Worm (Caenorhabditis elegans) whole organism, L1 larva: ENCODE measurements around the gene F32D8.11.
A peak's percentile ranks its signal among the peaks of the same experiment; 100 is the strongest.

ENCODE experiments used
- C04F5.9 ChIP-seq: sonication (generic microtip); optimal IDR thresholded peaks from 2 replicates; lab custom pipeline; 2016; ENCODE audit warnings: missing genetic modification characterization, missing compliant biosample characterization
- C34B4.2 ChIP-seq: sonication (generic microtip); optimal IDR thresholded peaks from 2 replicates; lab custom pipeline; 2017; ENCODE audit warnings: mild to moderate bottlenecking, missing genetic modification characterization, missing compliant biosample characterization
- F16B12.6 ChIP-seq: fragments of 150-350 bp; optimal IDR thresholded peaks from 2 replicates; lab custom pipeline; 2014; ENCODE audit warnings: missing biosample characterization, missing genetic modification characterization
- aly-2 ChIP-seq: fragments of 150-350 bp; optimal IDR thresholded peaks from 2 replicates; lab custom pipeline; 2014; ENCODE audit warnings: missing biosample characterization, missing genetic modification characterization
- blmp-1 ChIP-seq: fragments of 150-350 bp; optimal IDR thresholded peaks from 2 replicates; lab custom pipeline; 2014; ENCODE audit warnings: missing biosample characterization, missing genetic modification characterization
- ceh-63 ChIP-seq: fragments of 200-800 bp; sonication (Bioruptor generic); optimal IDR thresholded peaks from 2 replicates; lab custom pipeline; 2018; ENCODE audit warnings: mild to moderate bottlenecking, missing genetic modification characterization, missing compliant biosample characterization
- ceh-82 ChIP-seq, 3 experiments: fragments of 150-350 bp in 1 of 3; sonication (generic microtip) in 2 of 3; optimal IDR thresholded peaks; 2 replicates each; lab custom pipeline; 2014 to 2017; ENCODE audit warnings: missing biosample characterization in 3 of 3, missing genetic modification characterization in 3 of 3
- ceh-88 ChIP-seq: fragments of 200-800 bp; sonication (Bioruptor generic); IDR thresholded peaks from 2 replicates; pipeline ENCODE4 v1.3.6; 2022; ENCODE audit warnings: missing genetic modification characterization, missing compliant biosample characterization
- ceh-90 ChIP-seq: sonication (generic microtip); optimal IDR thresholded peaks from 2 replicates; lab custom pipeline; 2016; ENCODE audit warnings: missing genetic modification characterization, missing compliant biosample characterization
- dsc-1 ChIP-seq: sonication (generic microtip); optimal IDR thresholded peaks from 2 replicates; lab custom pipeline; 2016; ENCODE audit warnings: mild to moderate bottlenecking, missing genetic modification characterization, missing compliant biosample characterization
- efl-1 ChIP-seq, 4 experiments: fragments of 150-350 bp; optimal IDR thresholded peaks in 3 of 4; peaks in 1 of 4; 1 replicate in 1 of 4; 2 replicates in 3 of 4; lab custom pipeline; 2014; ENCODE audit warnings: missing biosample characterization in 2 of 4, missing genetic modification characterization in 2 of 4, missing genetic modification reagents in 2 of 4
- egl-13 ChIP-seq: sonication (generic microtip); optimal IDR thresholded peaks from 2 replicates; lab custom pipeline; 2016; ENCODE audit warnings: missing genotype, missing genetic modification reagents, missing genetic modification characterization, missing compliant biosample characterization
- egl-27 ChIP-seq, 2 experiments: fragments of 150-350 bp in 1 of 2; sonication (generic microtip); optimal IDR thresholded peaks; 3 replicates each; lab custom pipeline; 2017 to 2018; ENCODE audit warnings: missing biosample characterization in 2 of 2, missing genetic modification characterization in 2 of 2, missing genetic modification reagents in 2 of 2
- elt-2 ChIP-seq: sonication (generic microtip); optimal IDR thresholded peaks from 2 replicates; lab custom pipeline; 2016; ENCODE audit warnings: missing genetic modification characterization, mild to moderate bottlenecking, inconsistent platforms, missing compliant biosample characterization, missing genetic modification reagents
- ets-5 ChIP-seq: fragments of 200-800 bp; sonication (Bioruptor generic); IDR thresholded peaks from 2 replicates; pipeline ENCODE4 v1.3.6; 2022; ENCODE audit warnings: missing genetic modification characterization, missing compliant biosample characterization
- fkh-8 ChIP-seq: sonication (generic microtip); optimal IDR thresholded peaks from 2 replicates; lab custom pipeline; 2016; ENCODE audit warnings: mild to moderate bottlenecking, missing genetic modification characterization, missing compliant biosample characterization
- fos-1 ChIP-seq: fragments of 150-350 bp; optimal IDR thresholded peaks from 2 replicates; lab custom pipeline; 2014; ENCODE audit warnings: missing biosample characterization, missing genetic modification characterization
- hlh-17 ChIP-seq: fragments of 200-800 bp; sonication (Bioruptor generic); optimal IDR thresholded peaks from 2 replicates; lab custom pipeline; 2018; ENCODE audit warnings: missing genetic modification characterization, mild to moderate bottlenecking, missing compliant biosample characterization, moderate library complexity, borderline replicate concordance
- isw-1 ChIP-seq: fragments of 200-800 bp; sonication (Bioruptor generic); IDR thresholded peaks from 2 replicates; pipeline ENCODE4 v1.3.6; 2022; ENCODE audit warnings: missing genetic modification characterization, missing compliant biosample characterization
- lin-13 ChIP-seq: fragments of 150-350 bp; optimal IDR thresholded peaks from 2 replicates; lab custom pipeline; 2014; ENCODE audit warnings: missing biosample characterization, missing genetic modification reagents, missing genetic modification characterization
- lin-14 ChIP-seq: fragments of 200-800 bp; sonication (Bioruptor generic); optimal IDR thresholded peaks from 2 replicates; lab custom pipeline; 2018; ENCODE audit warnings: mild to moderate bottlenecking, missing genetic modification characterization, moderate library complexity, missing compliant biosample characterization
- lin-35 ChIP-seq, 2 experiments: fragments of 150-350 bp; optimal IDR thresholded peaks; 2 replicates each; lab custom pipeline; 2014; ENCODE audit warnings: missing biosample characterization in 2 of 2, missing genetic modification characterization in 2 of 2, missing genetic modification reagents in 2 of 2
- lin-39 ChIP-seq: fragments of 150-350 bp; optimal IDR thresholded peaks from 2 replicates; lab custom pipeline; 2014; ENCODE audit warnings: missing biosample characterization, missing genetic modification reagents, missing genetic modification characterization
- lsy-2 ChIP-seq, 2 experiments: fragments of 150-350 bp; optimal IDR thresholded peaks; 2 replicates each; lab custom pipeline; 2014; ENCODE audit warnings: missing biosample characterization in 2 of 2, missing genetic modification characterization in 2 of 2
- mdl-1 ChIP-seq, 2 experiments: fragments of 150-350 bp; optimal IDR thresholded peaks; 2 replicates each; lab custom pipeline; 2014 to 2017; ENCODE audit warnings: missing biosample characterization in 2 of 2, missing genetic modification characterization in 2 of 2, inconsistent platforms in 1 of 2
- mef-2 ChIP-seq: fragments of 150-350 bp; optimal IDR thresholded peaks from 2 replicates; lab custom pipeline; 2014; ENCODE audit warnings: missing biosample characterization, missing genetic modification characterization
- mep-1 ChIP-seq: fragments of 150-350 bp; optimal IDR thresholded peaks from 2 replicates; lab custom pipeline; 2014; ENCODE audit warnings: missing biosample characterization, missing genetic modification characterization
- nhr-11 ChIP-seq: fragments of 150-350 bp; optimal IDR thresholded peaks from 2 replicates; lab custom pipeline; 2014; ENCODE audit warnings: missing biosample characterization, missing genetic modification characterization
- nhr-20 ChIP-seq: sonication (generic microtip); optimal IDR thresholded peaks from 2 replicates; lab custom pipeline; 2016; ENCODE audit warnings: mild to moderate bottlenecking, missing genetic modification characterization, missing compliant biosample characterization
- nhr-237 ChIP-seq: fragments of 150-350 bp; optimal IDR thresholded peaks from 2 replicates; lab custom pipeline; 2014; ENCODE audit warnings: missing biosample characterization, missing genetic modification characterization
- nhr-47 ChIP-seq: sonication (generic microtip); optimal IDR thresholded peaks from 2 replicates; lab custom pipeline; 2016; ENCODE audit warnings: mild to moderate bottlenecking, missing genetic modification characterization, moderate library complexity, missing compliant biosample characterization
- nhr-71 ChIP-seq: sonication (generic microtip); optimal IDR thresholded peaks from 2 replicates; lab custom pipeline; 2016; ENCODE audit warnings: mild to moderate bottlenecking, missing genetic modification characterization, moderate library complexity, missing compliant biosample characterization
- nhr-84 ChIP-seq: sonication (generic microtip); optimal IDR thresholded peaks from 2 replicates; lab custom pipeline; 2017; ENCODE audit warnings: missing biosample characterization, missing genetic modification characterization
- nhr-85 ChIP-seq: sonication (generic microtip); peaks from one replicate; lab custom pipeline; 2016; ENCODE audit warnings: missing genetic modification characterization, inconsistent platforms, missing compliant biosample characterization
- pax-3 ChIP-seq: fragments of 200-800 bp; sonication (Bioruptor generic); optimal IDR thresholded peaks from 2 replicates; lab custom pipeline; 2018; ENCODE audit warnings: mild to moderate bottlenecking, missing genetic modification characterization, moderate library complexity, missing compliant biosample characterization
- skn-1 ChIP-seq: fragments of 150-350 bp; optimal IDR thresholded peaks from 2 replicates; lab custom pipeline; 2014; ENCODE audit warnings: missing biosample characterization, missing genetic modification characterization
- snu-23 ChIP-seq: sonication (generic microtip); optimal IDR thresholded peaks from 2 replicates; lab custom pipeline; 2016; ENCODE audit warnings: missing genetic modification characterization, missing compliant biosample characterization
- sox-4 ChIP-seq: sonication (generic microtip); optimal IDR thresholded peaks from 2 replicates; lab custom pipeline; 2016; ENCODE audit warnings: missing genetic modification characterization, missing compliant biosample characterization
- sptf-1 ChIP-seq: fragments of 150-350 bp; optimal IDR thresholded peaks from 2 replicates; lab custom pipeline; 2014; ENCODE audit warnings: missing biosample characterization, missing genetic modification characterization
- unc-86 ChIP-seq: sonication (generic microtip); optimal IDR thresholded peaks from 2 replicates; lab custom pipeline; 2016; ENCODE audit warnings: missing genetic modification characterization, missing compliant biosample characterization
- vab-15 ChIP-seq: sonication (generic microtip); optimal IDR thresholded peaks from 2 replicates; lab custom pipeline; 2017; ENCODE audit warnings: missing genotype, mild to moderate bottlenecking, missing genetic modification characterization, missing compliant biosample characterization
- zag-1 ChIP-seq: fragments of 150-350 bp; optimal IDR thresholded peaks from 2 replicates; lab custom pipeline; 2014; ENCODE audit warnings: missing biosample characterization, missing genetic modification characterization
- ztf-11 ChIP-seq, 2 experiments: sonication (generic microtip); optimal IDR thresholded peaks; 2 replicates each; lab custom pipeline; 2016 to 2017; ENCODE audit warnings: missing genetic modification characterization in 2 of 2, missing biosample characterization in 1 of 2, missing compliant biosample characterization in 1 of 2

F32D8.11 gene

DNA sequence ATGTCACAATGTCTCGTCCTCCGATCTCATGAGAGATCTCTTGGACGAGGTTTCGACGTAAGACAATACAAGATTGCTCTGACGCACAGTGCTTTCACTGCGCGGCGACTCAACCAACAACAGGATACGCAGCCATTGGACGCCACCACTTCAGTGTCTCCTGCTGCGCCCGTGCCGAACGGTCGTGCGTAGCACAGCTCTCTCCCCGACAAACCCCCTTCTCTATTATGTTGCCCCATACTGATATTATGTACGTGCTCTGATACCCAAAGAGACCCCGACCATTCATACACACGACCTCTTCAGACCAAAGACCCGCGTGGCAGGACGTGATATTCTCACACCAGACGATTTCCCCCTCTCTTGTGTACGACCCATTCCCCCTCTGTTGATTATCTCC lies 22.6 kb downstream of the F32D8.11 start:
- TF ChIP-seq ceh-88 (GFP tag; lab: Robert Waterston, UW) (0 out of 2 replicates have a peak, but pooled peaks have one; percentile 11), ets-5 (GFP tag; lab: Robert Waterston, UW) (peak; percentile 94; the same call in 1 of the 2 replicates)

- TF ChIP-seq unc-86 (tag; lab: Kevin White, UChicago) (no peak), sptf-1 (tag; lab: Kevin White, UChicago) (no peak), fos-1 (tag; lab: Kevin White, UChicago) (no peak), fkh-8 (no peak), vab-15 (tag; lab: Kevin White, UChicago) (no peak), nhr-237 (no peak), elt-2 (no peak), nhr-47 (tag; lab: Kevin White, UChicago) (no peak), snu-23 (GFP tag; lab: Kevin White, UChicago) (no peak), lin-13 (no peak), nhr-84 (no peak), ceh-90 (tag; lab: Kevin White, UChicago) (no peak), mef-2 (tag; lab: Kevin White, UChicago) (no peak), lin-14 (GFP tag; lab: Kevin White, UChicago) (no peak), ztf-11 (tag; optimal IDR thresholded peaks at IDR 0.05; lab: Kevin White, UChicago) (no peak), lin-39 (no peak), dsc-1 (tag; lab: Kevin White, UChicago) (no peak), mep-1 (tag; lab: Kevin White, UChicago) (no peak)
Measured at ce11 chrV:10865599-10865998, 23.3 kb downstream of the F32D8.11 start, which contains the start of gene saeg-1. saeg-1 (minus strand) TSS chrV:10865699.

DNA sequence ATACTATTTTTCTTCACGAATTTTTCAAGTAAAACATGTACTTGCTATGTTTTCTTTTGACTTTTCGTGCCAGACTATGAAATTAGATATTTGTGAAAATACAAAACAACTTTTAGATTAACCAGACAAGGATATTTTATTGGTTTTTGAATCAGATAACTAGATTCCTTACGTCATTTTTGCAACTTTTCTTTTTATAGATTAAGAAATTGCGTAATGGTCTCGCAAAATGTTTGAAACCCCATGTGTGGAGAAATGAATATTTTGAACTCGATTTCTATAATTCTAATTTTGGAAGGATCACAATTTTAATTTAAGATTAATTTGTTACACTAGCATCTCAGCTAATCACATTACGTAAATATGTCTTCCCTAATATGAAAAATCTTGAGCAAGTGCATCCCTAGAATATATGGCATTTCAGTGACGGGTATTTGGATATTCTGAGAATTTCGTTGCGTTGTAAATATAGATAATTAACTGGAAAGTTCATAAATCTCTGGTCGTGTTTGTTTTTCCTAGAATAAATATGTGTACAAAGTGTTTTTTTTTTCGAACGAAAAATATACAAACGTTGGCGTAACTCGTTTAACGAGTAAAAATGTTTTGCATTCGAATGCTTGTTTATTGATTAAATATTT lies 26.4 kb downstream of the F32D8.11 start:
- TF ChIP-seq nhr-47 (tag; lab: Kevin White, UChicago), result peak; percentile 76
- peak; percentile 99 for TF ChIP-seq dsc-1 (tag; lab: Kevin White, UChicago)
- peak; percentile 81 for TF ChIP-seq fkh-8
- peak; percentile 1 for TF ChIP-seq nhr-20
- peak; percentile 9 for TF ChIP-seq nhr-11 (tag; lab: Kevin White, UChicago)
- TF ChIP-seq C04F5.9 (tag; lab: Kevin White, UChicago), result no peak
- no peak for TF ChIP-seq nhr-237
- TF ChIP-seq pax-3 (tag; lab: Kevin White, UChicago), result peak; percentile 75
- TF ChIP-seq egl-13 (tag; lab: Kevin White, UChicago), result peak; percentile 70
- peak; percentile 40 for TF ChIP-seq lin-14 (GFP tag; lab: Kevin White, UChicago)
- no peak for TF ChIP-seq zag-1
- TF ChIP-seq ceh-63 (GFP tag; lab: Kevin White, UChicago), result no peak
- TF ChIP-seq skn-1, result no peak
- TF ChIP-seq sox-4 (tag; lab: Kevin White, UChicago), result peak; percentile 27
- TF ChIP-seq lin-13, result no peak
- TF ChIP-seq nhr-71 (tag; lab: Kevin White, UChicago), result peak; percentile 71

- TF ChIP-seq C34B4.2 (tag; lab: Kevin White, UChicago) (no peak), nhr-85 (peak; percentile 73), fkh-8 (peak; percentile 2), unc-86 (tag; lab: Kevin White, UChicago) (no peak), blmp-1 (tag; lab: Kevin White, UChicago) (peak; percentile 81), nhr-20 (peak; percentile 38), snu-23 (GFP tag; lab: Kevin White, UChicago) (peak; percentile 50), ceh-82 (tag; optimal IDR thresholded peaks at IDR 0.05; lab: Kevin White, UChicago) (peak in 1 of 3 experiments; percentile 29), elt-2 (no peak), lin-35 (GFP tag; optimal IDR thresholded peaks at IDR 0.05; lab: Kevin White, UChicago) (peak; percentile 16 to 31), lin-13 (no peak), nhr-71 (tag; lab: Kevin White, UChicago) (peak; percentile 41), efl-1 (optimal IDR thresholded peaks at IDR 0.05; lab: Kevin White, UChicago) (no peak), efl-1 (GFP tag; optimal IDR thresholded peaks at IDR 0.05 in 1 of 2; lab: Kevin White, UChicago) (peak in 1 of 2 experiments; percentile 90), mep-1 (tag; lab: Kevin White, UChicago) (peak; percentile 56), aly-2 (tag; lab: Kevin White, UChicago) (no peak), F16B12.6 (tag; lab: Kevin White, UChicago) (no peak), isw-1 (GFP tag; lab: Robert Waterston, UW) (no peak), hlh-17 (no peak), mdl-1 (tag; optimal IDR thresholded peaks at IDR 0.05; lab: Kevin White, UChicago) (peak in 1 of 2 experiments; percentile 46), lin-14 (GFP tag; lab: Kevin White, UChicago) (peak; percentile 80), egl-27 (tag; optimal IDR thresholded peaks at IDR 0.05; lab: Kevin White, UChicago) (no peak), lsy-2 (tag; optimal IDR thresholded peaks at IDR 0.05; lab: Kevin White, UChicago) (peak in 1 of 2 experiments; percentile 60)
- TF ChIP-seq, all 84 proteins: peak for 13
Measured at ce11 chrV:10861611-10862262, 27.2 kb downstream of the F32D8.11 start.
